Worm (Caenorhabditis elegans) whole organism, young adult: ENCODE results near the gene dod-22.

Source experiments
- B0261.1 ChIP-seq: sonication (generic microtip); optimal IDR thresholded peaks from 2 replicates; lab custom pipeline; 2016; ENCODE audit warnings: mild to moderate bottlenecking, missing genetic modification characterization, moderate library complexity, missing compliant biosample characterization
- C17E4.6 ChIP-seq: fragments of 200-800 bp; sonication (Bioruptor generic); IDR thresholded peaks from 2 replicates; pipeline ENCODE4 v1.3.6; 2022; ENCODE audit warnings: missing genetic modification reagents, missing genetic modification characterization, missing compliant biosample characterization
- F10E7.11 ChIP-seq: sonication (generic microtip); optimal IDR thresholded peaks from 2 replicates; lab custom pipeline; 2017; ENCODE audit warnings: mild to moderate bottlenecking, missing genetic modification characterization, moderate library complexity, missing compliant biosample characterization
- F22D6.2 ChIP-seq: sonication (generic microtip); optimal IDR thresholded peaks from 2 replicates; lab custom pipeline; 2016; ENCODE audit warnings: mild to moderate bottlenecking, missing genetic modification characterization, missing compliant biosample characterization
- F23B12.7 ChIP-seq: sonication (generic microtip); optimal IDR thresholded peaks from 2 replicates; lab custom pipeline; 2017; ENCODE audit warnings: missing genetic modification characterization, mild to moderate bottlenecking, missing compliant biosample characterization, antibody characterized with exemption, moderate library complexity; ENCODE audit not compliant: insufficient read depth
- F33H1.4 ChIP-seq: fragments of 200-800 bp; sonication (Bioruptor generic); IDR thresholded peaks from 2 replicates; pipeline ENCODE4 v1.3.6; 2022; ENCODE audit warnings: missing genetic modification reagents, missing genetic modification characterization, missing compliant biosample characterization
- Y53G8AR.9 ChIP-seq: fragments of 200-800 bp; sonication (Bioruptor generic); conservative IDR thresholded peaks from 2 replicates; pipeline ENCODE4 v1.3.6; 2022; ENCODE audit warnings: missing genetic modification reagents, missing genetic modification characterization, missing compliant biosample characterization
- Y67H2A.10 ChIP-seq: fragments of 200-800 bp; sonication (Bioruptor generic); conservative IDR thresholded peaks from 2 replicates; pipeline ENCODE4 v1.3.6; 2022; ENCODE audit warnings: missing genetic modification reagents, missing genetic modification characterization, missing compliant biosample characterization
- Y95B8A.8 ChIP-seq: fragments of 200-800 bp; sonication (Bioruptor generic); IDR thresholded peaks from 2 replicates; pipeline ENCODE4 v1.3.6; 2022; ENCODE audit warnings: missing genetic modification reagents, missing genetic modification characterization, missing compliant biosample characterization
- akir-1 ChIP-seq: fragments of 200-800 bp; sonication (Bioruptor generic); optimal IDR thresholded peaks from 2 replicates; lab custom pipeline; 2018; ENCODE audit warnings: mild to moderate bottlenecking, missing genetic modification characterization, moderate library complexity, missing compliant biosample characterization
- atf-7 ChIP-seq: sonication (generic microtip); optimal IDR thresholded peaks from 2 replicates; lab custom pipeline; 2017; ENCODE audit warnings: mild to moderate bottlenecking, missing genetic modification characterization, missing compliant biosample characterization
- attf-3 ChIP-seq: fragments of 200-800 bp; sonication (Bioruptor generic); conservative IDR thresholded peaks from 2 replicates; pipeline ENCODE4 v1.3.6; 2022; ENCODE audit warnings: missing genetic modification reagents, missing genetic modification characterization, missing compliant biosample characterization
- ceh-100 ChIP-seq: fragments of 200-800 bp; sonication (Bioruptor generic); IDR thresholded peaks from 2 replicates; pipeline ENCODE4 v1.3.6; 2022; ENCODE audit warnings: missing genetic modification reagents, missing genetic modification characterization, missing compliant biosample characterization
- ceh-40 ChIP-seq: fragments of 200-800 bp; sonication (Bioruptor generic); IDR thresholded peaks from 2 replicates; pipeline ENCODE4 v1.3.6; 2022; ENCODE audit warnings: missing genetic modification characterization, missing compliant biosample characterization
- chd-7 ChIP-seq: sonication (generic microtip); optimal IDR thresholded peaks from 2 replicates; lab custom pipeline; 2016; ENCODE audit warnings: mild to moderate bottlenecking, missing genetic modification characterization, moderate library complexity, missing compliant biosample characterization
- die-1 ChIP-seq: sonication (generic microtip); optimal IDR thresholded peaks from 2 replicates; lab custom pipeline; 2016; ENCODE audit warnings: missing genotype, mild to moderate bottlenecking, missing genetic modification characterization, missing compliant biosample characterization
- efl-1 ChIP-seq: fragments of 150-350 bp; optimal IDR thresholded peaks from 2 replicates; lab custom pipeline; 2014; ENCODE audit warnings: missing biosample characterization, missing genetic modification reagents, missing genetic modification characterization
- egl-18 ChIP-seq: fragments of 200-800 bp; sonication (Bioruptor generic); IDR thresholded peaks from 2 replicates; pipeline ENCODE4 v1.3.6; 2022; ENCODE audit warnings: missing genetic modification reagents, missing genetic modification characterization, missing compliant biosample characterization
- hlh-12 ChIP-seq: sonication (generic microtip); optimal IDR thresholded peaks from 2 replicates; lab custom pipeline; 2016; ENCODE audit warnings: missing genetic modification characterization, missing compliant biosample characterization
- hlh-26 ChIP-seq: fragments of 200-800 bp; sonication (Bioruptor generic); conservative IDR thresholded peaks from 2 replicates; pipeline ENCODE4 v1.3.6; 2022; ENCODE audit warnings: missing genetic modification reagents, missing genetic modification characterization, missing compliant biosample characterization
- hmg-1.2 ChIP-seq: fragments of 200-800 bp; sonication (Bioruptor generic); IDR thresholded peaks from 2 replicates; pipeline ENCODE4 v1.3.6; 2022; ENCODE audit warnings: missing genetic modification reagents, missing genetic modification characterization, missing compliant biosample characterization
- hmg-20 ChIP-seq: fragments of 200-800 bp; sonication (Bioruptor generic); IDR thresholded peaks from 2 replicates; pipeline ENCODE4 v1.3.6; 2022; ENCODE audit warnings: missing genetic modification reagents, missing genetic modification characterization, missing compliant biosample characterization
- hrde-1 ChIP-seq: sonication (generic microtip); optimal IDR thresholded peaks from 2 replicates; lab custom pipeline; 2016; ENCODE audit warnings: missing genetic modification characterization, mild to moderate bottlenecking, missing compliant biosample characterization, moderate library complexity, missing genotype, missing genetic modification reagents, borderline replicate concordance
- let-607 ChIP-seq, 2 experiments: fragments of 200-800 bp in 1 of 2; sonication (Bioruptor generic) in 1 of 2; sonication (generic microtip) in 1 of 2; optimal IDR thresholded peaks; 2 replicates each; lab custom pipeline; 2016 to 2018; ENCODE audit warnings: mild to moderate bottlenecking in 2 of 2, missing compliant biosample characterization in 2 of 2, missing genetic modification characterization in 2 of 2, moderate library complexity in 2 of 2, missing genotype in 1 of 2
- lsy-27 ChIP-seq: sonication (generic microtip); optimal IDR thresholded peaks from 2 replicates; lab custom pipeline; 2017; ENCODE audit warnings: missing genetic modification characterization, mild to moderate bottlenecking, missing compliant biosample characterization, antibody characterized with exemption, missing genotype, borderline replicate concordance; ENCODE audit not compliant: insufficient read depth
- madf-10 ChIP-seq: sonication (generic microtip); optimal IDR thresholded peaks from 2 replicates; lab custom pipeline; 2016; ENCODE audit warnings: mild to moderate bottlenecking, missing genetic modification characterization, missing compliant biosample characterization
- madf-3 ChIP-seq: fragments of 200-800 bp; sonication (Bioruptor generic); IDR thresholded peaks from 2 replicates; pipeline ENCODE4 v1.3.6; 2022; ENCODE audit warnings: missing genetic modification reagents, missing genetic modification characterization, missing compliant biosample characterization
- nhr-120 ChIP-seq: fragments of 200-800 bp; sonication (Bioruptor generic); IDR thresholded peaks from 2 replicates; pipeline ENCODE4 v1.3.6; 2022; ENCODE audit warnings: missing genetic modification characterization, missing compliant biosample characterization
- nhr-179 ChIP-seq: sonication (generic microtip); optimal IDR thresholded peaks from 2 replicates; lab custom pipeline; 2016; ENCODE audit warnings: mild to moderate bottlenecking, missing genetic modification characterization, missing compliant biosample characterization
- nhr-80 ChIP-seq: sonication (generic microtip); optimal IDR thresholded peaks from 2 replicates; lab custom pipeline; 2016; ENCODE audit warnings: missing genetic modification characterization, missing compliant biosample characterization
- repo-1 ChIP-seq: sonication (generic microtip); optimal IDR thresholded peaks from 2 replicates; lab custom pipeline; 2017; ENCODE audit warnings: mild to moderate bottlenecking, missing genetic modification characterization, missing compliant biosample characterization
- snpc-1.3 ChIP-seq: sonication (generic microtip); optimal IDR thresholded peaks from 2 replicates; lab custom pipeline; 2017; ENCODE audit warnings: missing genetic modification characterization, mild to moderate bottlenecking, missing compliant biosample characterization, antibody characterized with exemption, moderate library complexity, missing genotype, missing genetic modification reagents; ENCODE audit not compliant: insufficient read depth
- tbp1 ChIP-seq: fragments of 200-800 bp; sonication (Bioruptor generic); optimal IDR thresholded peaks from 2 replicates; lab custom pipeline; 2018; ENCODE audit warnings: mild to moderate bottlenecking, missing genetic modification characterization, missing compliant biosample characterization
- unc-62 ChIP-seq: fragments of 150-350 bp; optimal IDR thresholded peaks from 2 replicates; lab custom pipeline; 2014; ENCODE audit warnings: missing biosample characterization, missing genetic modification reagents, missing genetic modification characterization
- xnd-1 ChIP-seq: sonication (generic microtip); optimal IDR thresholded peaks from 2 replicates; lab custom pipeline; 2016; ENCODE audit warnings: missing genotype, missing genetic modification reagents, missing genetic modification characterization, missing compliant biosample characterization
- zfh-2 ChIP-seq: fragments of 200-800 bp; sonication (Bioruptor generic); conservative IDR thresholded peaks from 2 replicates; pipeline ENCODE4 v1.3.6; 2022; ENCODE audit warnings: missing genetic modification reagents, missing genetic modification characterization, missing compliant biosample characterization
- ztf-6 ChIP-seq: fragments of 200-800 bp; sonication (Bioruptor generic); IDR thresholded peaks from 2 replicates; pipeline ENCODE4 v1.3.6; 2022; ENCODE audit warnings: missing genetic modification reagents, missing genetic modification characterization, missing compliant biosample characterization

The dod-22 gene

ce11 chrIV:12960136-12960535 is 5.0 kb upstream of the dod-22 start, which contains the start of gene F55G11.7 (continued):
- no peak for TF ChIP-seq chd-7 (tag; lab: Kevin White, UChicago)

ce11 chrIV:12962564-12962963 is 2.6 kb upstream of the dod-22 start, which contains the start of gene F55G11.8:
Gene F55G11.8 (plus strand): TSS chrIV:12962808.
- TF ChIP-seq nhr-80 (tag; lab: Kevin White, UChicago) (peak; percentile 34), madf-10 (tag; lab: Kevin White, UChicago) (no peak)
- TF ChIP-seq, all 124 proteins: peak for 1

ce11 chrIV:12964648-12965047 is 526 bp upstream of the dod-22 start:
- TF ChIP-seq nhr-80 (tag; lab: Kevin White, UChicago) (peak; percentile 5), hmg-1.2 (GFP tag; lab: Robert Waterston, UW) (no peak)

ce11 chrIV:12967303-12967702 is 2.1 kb downstream of the dod-22 start:
- TF ChIP-seq ceh-100 (GFP tag; lab: Robert Waterston, UW) (no peak), F22D6.2 (tag; lab: Kevin White, UChicago) (no peak), lsy-27 (tag; lab: Kevin White, UChicago) (no peak), F10E7.11 (tag; lab: Kevin White, UChicago) (no peak), hmg-20 (GFP tag; lab: Robert Waterston, UW) (no peak), Y95B8A.8 (GFP tag; lab: Robert Waterston, UW) (no peak), Y67H2A.10 (no peak), B0261.1 (tag; lab: Kevin White, UChicago) (no peak), F23B12.7 (tag; lab: Kevin White, UChicago) (no peak), repo-1 (no peak), madf-10 (tag; lab: Kevin White, UChicago) (no peak), hlh-12 (tag; lab: Kevin White, UChicago) (no peak), zfh-2 (no peak), akir-1 (GFP tag; lab: Kevin White, UChicago) (no peak), nhr-120 (GFP tag; lab: Robert Waterston, UW) (no peak), egl-18 (GFP tag; lab: Robert Waterston, UW) (no peak), C17E4.6 (GFP tag; lab: Robert Waterston, UW) (no peak), madf-3 (GFP tag; lab: Robert Waterston, UW) (no peak), unc-62 (no peak)

ce11 chrIV:12969141-12969540 is 4.0 kb downstream of the dod-22 start, which contains the start of gene F55G11.2:
Gene F55G11.2 (minus strand): TSS chrIV:12969289.
- no peak for TF ChIP-seq F23B12.7 (tag; lab: Kevin White, UChicago)
- TF ChIP-seq nhr-80 (tag; lab: Kevin White, UChicago), result peak; percentile 55
- TF ChIP-seq, all 124 proteins: peak for 1

- no peak for TF ChIP-seq let-607 (tag; optimal IDR thresholded peaks at IDR 0.05; lab: Kevin White, UChicago)
- peak; percentile 59 for TF ChIP-seq nhr-80 (tag; lab: Kevin White, UChicago)
- TF ChIP-seq hlh-26 (GFP tag; lab: Robert Waterston, UW), result no peak
- TF ChIP-seq attf-3, result no peak
Measured at ce11 chrIV:12971994-12972520, 6.9 kb downstream of the dod-22 start.

ce11 chrIV:12972780-12973179 is 7.6 kb downstream of the dod-22 start:
- TF ChIP-seq let-607 (tag; optimal IDR thresholded peaks at IDR 0.05; lab: Kevin White, UChicago) (no peak), die-1 (no peak), ceh-40 (no peak), snpc-1.3 (tag; lab: Kevin White, UChicago) (no peak), xnd-1 (tag; lab: Kevin White, UChicago) (no peak), F33H1.4 (GFP tag; lab: Robert Waterston, UW) (no peak), tbp1 (GFP tag; lab: Kevin White, UChicago) (no peak), nhr-179 (tag; lab: Kevin White, UChicago) (no peak), atf-7 (tag; lab: Kevin White, UChicago) (no peak), efl-1 (no peak), hrde-1 (tag; lab: Kevin White, UChicago) (no peak), ztf-6 (no peak), Y53G8AR.9 (GFP tag; lab: Robert Waterston, UW) (no peak)
